Worm (Caenorhabditis elegans) whole organism, L2 larva: ENCODE data around the gene slc-17.5.

Experiments used
- C34F6.9 ChIP-seq: fragments of 150-350 bp; optimal IDR thresholded peaks from 2 replicates; lab custom pipeline; 2014; ENCODE audit warnings: missing biosample characterization, missing genetic modification characterization
- F13H6.1 ChIP-seq: sonication (generic microtip); optimal IDR thresholded peaks from 2 replicates; lab custom pipeline; 2016; ENCODE audit warnings: missing genetic modification characterization, missing compliant biosample characterization
- R02D3.7 ChIP-seq: fragments of 150-350 bp; optimal IDR thresholded peaks from 2 replicates; lab custom pipeline; 2014; ENCODE audit warnings: missing biosample characterization, missing genetic modification characterization
- ama-1 ChIP-seq: fragments of 150-350 bp; optimal IDR thresholded peaks from 2 replicates; lab custom pipeline; 2018; ENCODE audit warnings: inconsistent platforms
- crh-2 ChIP-seq: sonication (generic microtip); optimal IDR thresholded peaks from 2 replicates; lab custom pipeline; 2017; ENCODE audit warnings: missing biosample characterization, missing genetic modification characterization
- dmd-4 ChIP-seq: sonication (generic microtip); optimal IDR thresholded peaks from 2 replicates; lab custom pipeline; 2017; ENCODE audit warnings: missing biosample characterization, missing genetic modification characterization
- fos-1 ChIP-seq: fragments of 150-350 bp; optimal IDR thresholded peaks from 2 replicates; lab custom pipeline; 2014; ENCODE audit warnings: missing biosample characterization, missing genetic modification characterization
- gmeb-1 ChIP-seq: fragments of 150-350 bp; optimal IDR thresholded peaks from 2 replicates; lab custom pipeline; 2014; ENCODE audit warnings: missing biosample characterization, missing genetic modification characterization
- lin-13 ChIP-seq: fragments of 150-350 bp; optimal IDR thresholded peaks from 2 replicates; lab custom pipeline; 2014; ENCODE audit warnings: missing biosample characterization, missing genetic modification reagents, missing genetic modification characterization
- lin-39 ChIP-seq: fragments of 150-350 bp; optimal IDR thresholded peaks from 2 replicates; lab custom pipeline; 2014; ENCODE audit warnings: missing biosample characterization, missing genetic modification reagents, missing genetic modification characterization
- lsy-2 ChIP-seq, 2 experiments: fragments of 150-350 bp in 1 of 2; sonication (generic microtip) in 1 of 2; optimal IDR thresholded peaks; 2 replicates each; lab custom pipeline; 2014 to 2017; ENCODE audit warnings: missing biosample characterization in 2 of 2, missing genetic modification characterization in 2 of 2
- mab-5 ChIP-seq: fragments of 150-350 bp; optimal IDR thresholded peaks from 2 replicates; lab custom pipeline; 2014; ENCODE audit warnings: missing biosample characterization, missing genetic modification characterization
- mbf-1 ChIP-seq: sonication (generic microtip); optimal IDR thresholded peaks from 2 replicates; lab custom pipeline; 2017; ENCODE audit warnings: missing biosample characterization, missing genetic modification characterization
- mdl-1 ChIP-seq, 2 experiments: fragments of 150-350 bp in 1 of 2; sonication (generic microtip) in 1 of 2; optimal IDR thresholded peaks; 2 replicates each; lab custom pipeline; 2017; ENCODE audit warnings: missing biosample characterization in 2 of 2, missing genetic modification characterization in 2 of 2
- nhr-10 ChIP-seq: sonication (generic microtip); optimal IDR thresholded peaks from 2 replicates; lab custom pipeline; 2017; ENCODE audit warnings: missing biosample characterization, missing genetic modification characterization
- nhr-129 ChIP-seq: fragments of 150-350 bp; optimal IDR thresholded peaks from 2 replicates; lab custom pipeline; 2014; ENCODE audit warnings: missing biosample characterization, missing genetic modification characterization
- nhr-6 ChIP-seq: fragments of 150-350 bp; optimal IDR thresholded peaks from 2 replicates; lab custom pipeline; 2014; ENCODE audit warnings: missing biosample characterization, missing genetic modification characterization
- peb-1 ChIP-seq: fragments of 150-350 bp; optimal IDR thresholded peaks from 2 replicates; lab custom pipeline; 2014; ENCODE audit warnings: missing biosample characterization, missing genetic modification characterization
- sem-4 ChIP-seq: fragments of 150-350 bp; optimal IDR thresholded peaks from 2 replicates; lab custom pipeline; 2014; ENCODE audit warnings: missing biosample characterization, missing genetic modification reagents, missing genetic modification characterization
- sma-3 ChIP-seq: sonication (generic microtip); optimal IDR thresholded peaks from 2 replicates; lab custom pipeline; 2016; ENCODE audit warnings: missing genetic modification reagents, missing genetic modification characterization, missing compliant biosample characterization
- sma-9 ChIP-seq, 2 experiments: fragments of 150-350 bp in 1 of 2; sonication (generic microtip) in 1 of 2; optimal IDR thresholded peaks; 2 replicates each; lab custom pipeline; 2014 to 2016; ENCODE audit warnings: missing genetic modification characterization in 2 of 2, mild to moderate bottlenecking in 1 of 2, missing biosample characterization in 1 of 2, missing compliant biosample characterization in 1 of 2, missing genetic modification reagents in 1 of 2, moderate library complexity in 1 of 2
- snpc-4 ChIP-seq: fragments of 150-350 bp; optimal IDR thresholded peaks from 2 replicates; lab custom pipeline; 2014; ENCODE audit warnings: missing biosample characterization, missing genetic modification characterization
- unc-55 ChIP-seq: fragments of 150-350 bp; sonication (generic microtip); optimal IDR thresholded peaks from 3 replicates; lab custom pipeline; 2014; ENCODE audit warnings: missing biosample characterization, missing genetic modification reagents, missing genetic modification characterization
- zag-1 ChIP-seq: fragments of 150-350 bp; optimal IDR thresholded peaks from 2 replicates; lab custom pipeline; 2014; ENCODE audit warnings: missing biosample characterization, missing genetic modification characterization
- ztf-11 ChIP-seq: sonication (generic microtip); optimal IDR thresholded peaks from 2 replicates; lab custom pipeline; 2017; ENCODE audit warnings: missing biosample characterization, missing genetic modification characterization
- ztf-4 ChIP-seq: fragments of 150-350 bp; optimal IDR thresholded peaks from 2 replicates; lab custom pipeline; 2014; ENCODE audit warnings: missing biosample characterization, missing genetic modification characterization

Gene slc-17.5

DNA sequence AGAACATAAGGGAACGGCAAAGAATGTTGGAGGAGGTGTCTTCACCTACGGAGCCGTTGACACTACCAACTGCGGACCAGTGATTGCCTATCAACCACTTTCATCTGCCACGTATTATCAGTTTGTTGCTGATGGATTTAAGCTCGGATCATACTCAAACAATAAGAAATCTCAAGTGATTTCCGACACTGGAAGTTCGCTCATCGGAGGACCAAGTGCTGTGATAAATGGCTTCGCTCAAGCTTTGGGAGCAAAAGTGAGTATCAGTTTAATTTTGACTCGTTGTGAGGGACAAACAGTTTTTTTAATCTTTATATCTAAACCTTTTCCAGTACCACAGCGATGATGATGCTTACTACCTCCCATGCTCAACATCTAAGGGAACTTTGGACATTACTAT lies 13.3 kb downstream of the slc-17.5 start:
- TF ChIP-seq peb-1 (tag; lab: Kevin White, UChicago) (no peak), mab-5 (tag; lab: Kevin White, UChicago) (no peak), F13H6.1 (tag; lab: Kevin White, UChicago) (no peak)

DNA sequence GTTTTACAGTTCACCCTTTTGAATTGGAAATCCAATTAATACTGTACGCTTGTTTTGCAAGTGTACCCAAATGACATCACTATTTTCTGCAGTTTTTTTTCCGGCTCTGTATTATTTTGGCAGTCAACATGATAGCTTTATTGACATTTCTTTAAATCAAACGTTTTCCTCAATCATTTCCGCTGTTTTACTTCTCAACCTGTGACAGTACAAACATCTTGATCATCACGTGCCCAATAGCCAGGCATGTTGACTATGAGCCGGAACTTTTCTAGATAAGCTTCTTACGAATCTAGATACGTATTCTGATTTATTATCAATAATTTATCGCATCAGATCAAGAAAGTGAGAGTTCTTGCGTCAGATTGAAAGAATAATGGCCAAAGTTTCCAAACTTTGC lies 14.8 kb downstream of the slc-17.5 start:
- TF ChIP-seq fos-1 (peak; percentile 2), sma-3 (peak; percentile 9), sma-9 (GFP tag; optimal IDR thresholded peaks at IDR 0.05; lab: Kevin White, UChicago) (peak; percentile 55), sma-9 (tag; optimal IDR thresholded peaks at IDR 0.05; lab: Kevin White, UChicago) (no peak), zag-1 (no peak), crh-2 (tag; lab: Kevin White, UChicago) (no peak)
- TF ChIP-seq, all 48 proteins: peak for 3

DNA sequence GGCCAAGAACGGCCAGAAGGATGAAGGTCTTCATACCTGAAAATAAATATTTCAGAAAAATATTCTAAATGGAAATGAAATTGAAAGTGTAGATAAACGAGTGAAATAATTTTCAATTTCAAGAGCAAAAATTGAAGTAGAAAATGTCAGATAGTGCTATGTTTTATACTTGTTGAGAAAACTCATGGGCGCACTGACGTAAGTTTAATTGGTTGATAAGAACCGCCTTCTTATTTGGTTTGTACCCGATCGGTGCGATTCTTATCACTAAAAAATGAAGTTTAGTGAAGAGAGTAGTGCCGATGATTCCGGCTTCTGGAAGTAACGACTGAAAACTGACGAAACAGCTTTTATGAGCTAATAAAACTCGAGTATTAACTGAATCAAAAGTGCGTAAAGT lies 15.8 kb downstream of the slc-17.5 start, which contains the start of the genes asp-6 and asp-12:
TSS of gene asp-6 (minus strand) at position 36 of the 400 bp plus-strand sequence.
TSS of gene asp-12 (plus strand) at position 309 of the 400 bp plus-strand sequence.
- TF ChIP-seq lin-39 (tag; lab: Kevin White, UChicago): no peak
- no peak for TF ChIP-seq gmeb-1 (tag; lab: Kevin White, UChicago)
- TF ChIP-seq sma-9 (GFP tag; optimal IDR thresholded peaks at IDR 0.05; lab: Kevin White, UChicago): peak; percentile 35
- no peak for TF ChIP-seq sma-9 (tag; optimal IDR thresholded peaks at IDR 0.05; lab: Kevin White, UChicago)
- peak; percentile 8 for TF ChIP-seq fos-1

DNA sequence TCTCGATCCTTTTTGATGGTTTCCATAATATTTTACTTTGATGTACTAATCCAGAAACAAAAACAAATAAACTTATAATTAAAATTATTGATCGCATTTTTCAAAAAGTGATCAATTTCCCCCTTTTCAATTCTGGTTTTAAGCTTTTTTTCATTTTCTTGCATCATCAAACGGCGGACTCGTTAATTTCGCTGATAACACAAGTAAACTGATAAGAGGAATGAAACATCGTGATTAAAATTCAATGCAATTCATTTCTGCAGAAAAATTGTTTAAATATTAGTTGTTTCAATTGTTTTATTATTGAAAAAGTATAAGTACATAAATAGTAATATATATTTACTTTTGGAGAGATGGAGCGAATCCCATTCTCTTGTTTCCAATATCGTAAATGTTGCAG lies 17.4 kb downstream of the slc-17.5 start:
- TF ChIP-seq mbf-1 (tag; lab: Kevin White, UChicago) (no peak), nhr-6 (no peak), fos-1 (peak; percentile 73), sma-3 (peak; percentile 34), nhr-10 (tag; lab: Kevin White, UChicago) (no peak), unc-55 (no peak), ztf-11 (tag; lab: Kevin White, UChicago) (no peak), R02D3.7 (tag; lab: Kevin White, UChicago) (no peak), lin-13 (GFP tag; lab: Kevin White, UChicago) (peak; percentile 16), sma-9 (GFP tag; optimal IDR thresholded peaks at IDR 0.05; lab: Kevin White, UChicago) (peak; percentile 63), sma-9 (tag; optimal IDR thresholded peaks at IDR 0.05; lab: Kevin White, UChicago) (no peak), peb-1 (tag; lab: Kevin White, UChicago) (no peak), crh-2 (tag; lab: Kevin White, UChicago) (peak; percentile 77), lsy-2 (tag; optimal IDR thresholded peaks at IDR 0.05; lab: Kevin White, UChicago) (peak in 1 of 2 experiments; percentile 24), nhr-129 (tag; lab: Kevin White, UChicago) (peak; percentile 66), gmeb-1 (tag; lab: Kevin White, UChicago) (peak; percentile 71)
- TF ChIP-seq, all 48 proteins: peak for 8

DNA sequence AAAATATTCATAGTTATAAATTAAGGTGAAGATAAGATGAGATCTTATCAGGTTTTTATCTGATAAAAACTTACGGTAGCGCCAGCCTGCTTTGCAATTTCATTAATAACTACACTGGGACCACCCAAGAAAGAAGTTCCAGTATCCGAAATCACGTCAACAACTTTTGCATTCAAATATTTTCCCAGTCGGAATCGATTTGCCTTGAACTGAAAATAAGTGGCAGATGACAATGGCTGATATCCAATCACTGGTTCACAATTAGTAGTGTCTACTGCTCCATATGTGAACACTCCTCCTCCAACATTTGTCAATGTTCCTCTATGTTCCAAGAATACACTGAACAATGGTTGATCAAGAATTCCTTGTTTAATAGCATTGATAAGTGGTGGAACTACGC lies 18.5 kb downstream of the slc-17.5 start, which contains the start of gene F21F8.5:
TSS of gene F21F8.5 (minus strand) at position 101 of the 400 bp plus-strand sequence.
- no peak for TF ChIP-seq C34F6.9 (tag; lab: Kevin White, UChicago)
- TF ChIP-seq ztf-4: no peak
- no peak for TF ChIP-seq sma-3
- no peak for TF ChIP-seq mab-5 (tag; lab: Kevin White, UChicago)
- TF ChIP-seq F13H6.1 (tag; lab: Kevin White, UChicago): no peak
- no peak for TF ChIP-seq gmeb-1 (tag; lab: Kevin White, UChicago)
- TF ChIP-seq mdl-1 (tag; optimal IDR thresholded peaks at IDR 0.05; lab: Kevin White, UChicago): no peak
- no peak for TF ChIP-seq snpc-4 (tag; lab: Kevin White, UChicago)

DNA sequence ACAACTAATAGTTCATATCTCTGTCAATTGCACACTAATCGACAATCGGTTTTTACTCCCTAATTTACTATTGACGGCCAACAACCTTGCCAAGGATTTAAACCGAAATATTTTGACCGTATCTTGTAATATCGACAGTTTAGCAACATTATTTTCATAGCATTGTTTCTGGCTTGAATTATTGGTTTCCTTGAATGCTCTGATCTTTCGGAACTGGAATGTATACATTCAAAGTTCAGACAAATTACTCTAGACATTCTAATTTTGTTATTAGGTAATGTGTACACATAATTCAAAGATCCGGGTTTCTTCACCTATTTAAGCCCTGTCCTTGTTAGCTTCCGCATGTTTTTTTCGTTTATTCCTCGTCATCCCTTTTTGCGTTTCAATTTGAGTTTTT lies 20.8 kb downstream of the slc-17.5 start, which contains the start of gene C16D9.9:
TSS of gene C16D9.9 (plus strand) at position 301 of the 400 bp plus-strand sequence.
- no peak for TF ChIP-seq sem-4 (tag; lab: Kevin White, UChicago)
- TF ChIP-seq dmd-4: no peak
- TF ChIP-seq C34F6.9 (tag; lab: Kevin White, UChicago): no peak
- no peak for TF ChIP-seq mab-5 (tag; lab: Kevin White, UChicago)
- no peak for TF ChIP-seq ama-1
- TF ChIP-seq ztf-11 (tag; lab: Kevin White, UChicago): no peak

DNA sequence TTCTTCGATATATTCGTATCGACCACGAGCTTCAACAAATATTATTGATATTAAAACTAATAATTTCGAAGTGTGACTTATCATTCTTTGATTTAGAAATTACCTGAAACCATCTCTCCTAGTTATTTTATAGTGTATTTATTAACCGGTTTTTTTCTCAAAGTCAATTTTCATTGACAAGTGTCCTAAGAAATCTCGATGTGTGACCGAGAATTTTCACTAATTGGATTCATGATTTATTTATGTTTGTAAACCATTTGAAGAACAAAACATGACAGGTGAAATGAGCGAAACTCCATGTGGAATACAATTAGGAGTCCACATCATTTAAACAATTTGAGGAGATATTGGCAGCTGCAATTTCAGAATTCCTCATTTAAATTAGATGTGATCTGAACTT lies 21.2 kb downstream of the slc-17.5 start, which contains the start of gene C16D9.8:
TSS of gene C16D9.8 (minus strand) at position 101 of the 400 bp plus-strand sequence.
- TF ChIP-seq unc-55 (no peak), ztf-11 (tag; lab: Kevin White, UChicago) (no peak)
- TF ChIP-seq, all 48 proteins: peak for 0
